Worm (Caenorhabditis elegans) whole organism, L4/young adult: ENCODE results near the gene C36C5.14.

Experiments used
- dao-5 ChIP-seq: sonication (generic microtip); optimal IDR thresholded peaks from 2 replicates; lab custom pipeline; 2016; ENCODE audit warnings: missing genotype, missing genetic modification characterization, moderate library complexity, missing compliant biosample characterization
- him-1 ChIP-seq: sonication (generic microtip); optimal IDR thresholded peaks from 2 replicates; lab custom pipeline; 2016; ENCODE audit warnings: missing genotype, missing genetic modification reagents, missing genetic modification characterization, missing compliant biosample characterization

DNA sequence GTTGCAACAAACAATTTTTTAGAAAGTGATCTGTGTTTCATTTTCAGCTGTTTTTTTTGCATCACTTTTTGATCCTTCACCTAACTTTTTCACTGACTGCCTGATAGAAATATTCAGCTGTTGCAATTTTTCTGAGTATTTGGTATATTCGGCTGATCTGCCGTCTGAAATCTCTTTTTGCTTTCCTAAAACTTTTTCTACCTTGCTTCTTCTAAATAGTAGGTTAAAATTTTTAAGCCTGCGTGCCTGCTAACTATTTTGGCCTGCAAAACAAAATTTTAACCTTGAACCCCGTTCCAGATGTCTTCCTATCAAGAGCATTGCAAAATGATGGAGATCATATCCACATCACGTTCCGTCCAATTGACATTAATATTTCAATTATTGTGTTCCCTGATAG lies 10.8 kb upstream of the C36C5.14 start, which contains the start of gene srab-8:
- TF ChIP-seq dao-5 (tag; lab: Kevin White, UChicago) (no peak), him-1 (tag; lab: Kevin White, UChicago) (no peak)
